Fruit fly (Drosophila melanogaster) whole organism, larva: ENCODE results near the gene Ranbp16.

Experiments
- noc ChIP-seq: fragments of 200-800 bp; sonication (Bioruptor generic); optimal IDR thresholded peaks from 3 replicates; lab custom pipeline; 2019; ENCODE audit warnings: missing biosample characterization, mild to moderate bottlenecking, missing genetic modification characterization, moderate library complexity

Gene Ranbp16

dm6 chrX:15933504-15934225, at the start of gene Ranbp16:
Gene Ranbp16 (minus strand): TSS chrX:15933867.
- no peak for TF ChIP-seq noc (tag; lab: Kevin White, UChicago)

dm6 chrX:15982844-15983243, 49.2 kb upstream of the Ranbp16 start, which contains the start of gene Cep164:
Gene Cep164 (minus strand): TSS chrX:15982944.
- TF ChIP-seq noc (tag; lab: Kevin White, UChicago): no peak

- TF ChIP-seq noc (tag; lab: Kevin White, UChicago): no peak
These were observed 42.9 kb upstream of the Ranbp16 start, which contains the start of gene CG42766 for dm6 chrX:15976568-15976967. Gene CG42766 (plus strand): TSS chrX:15976868.

- no peak for TF ChIP-seq noc (tag; lab: Kevin White, UChicago)
These were observed 40.5 kb upstream of the Ranbp16 start, which contains the start of gene Or13a for dm6 chrX:15974125-15974524. Gene Or13a (plus strand): TSS chrX:15974425.

- TF ChIP-seq noc (tag; lab: Kevin White, UChicago): no peak
These were observed 39.6 kb upstream of the Ranbp16 start, which contains the start of gene mmd for dm6 chrX:15973157-15973774. Gene mmd (minus strand): TSS chrX:15973159.

dm6 chrX:15971574-15971973, 37.9 kb upstream of the Ranbp16 start:
- no peak for TF ChIP-seq noc (tag; lab: Kevin White, UChicago)

dm6 chrX:15969577-15969976, 35.9 kb upstream of the Ranbp16 start:
- TF ChIP-seq noc (tag; lab: Kevin White, UChicago): no peak

- TF ChIP-seq noc (tag; lab: Kevin White, UChicago): no peak
These were observed 16.4 kb upstream of the Ranbp16 start for dm6 chrX:15950056-15950455.

- TF ChIP-seq noc (tag; lab: Kevin White, UChicago): no peak
These were observed 11.2 kb upstream of the Ranbp16 start, which contains the start of gene Rrp47 for dm6 chrX:15944735-15945323. Gene Rrp47 (plus strand): TSS chrX:15944897.

- TF ChIP-seq noc (tag; lab: Kevin White, UChicago): no peak
These were observed 7.9 kb upstream of the Ranbp16 start for dm6 chrX:15941527-15941926.

- no peak for TF ChIP-seq noc (tag; lab: Kevin White, UChicago)
These were observed 7.2 kb upstream of the Ranbp16 start, which contains the start of gene CG8924 for dm6 chrX:15940956-15941246. Gene CG8924 (plus strand): TSS chrX:15941077.

dm6 chrX:15940105-15940955, 6.7 kb upstream of the Ranbp16 start, which contains the start of gene Stim:
Gene Stim (minus strand): TSS chrX:15940451.
- TF ChIP-seq noc (tag; lab: Kevin White, UChicago): no peak

- TF ChIP-seq noc (tag; lab: Kevin White, UChicago): no peak
These were observed 520 bp upstream of the Ranbp16 start for dm6 chrX:15934226-15934547.

- no peak for TF ChIP-seq noc (tag; lab: Kevin White, UChicago)
These were observed 8.9 kb downstream of the Ranbp16 start, which contains the start of gene Lcch3 for dm6 chrX:15924805-15925204. Gene Lcch3 (plus strand): TSS chrX:15925105.

dm6 chrX:15921655-15922054, 12.0 kb downstream of the Ranbp16 start, which contains the start of gene CG8916:
Gene CG8916 (plus strand): TSS chrX:15921955.
- no peak for TF ChIP-seq noc (tag; lab: Kevin White, UChicago)
